Worm (Caenorhabditis elegans): ENCODE results near the gene B0454.5.
"Not testable (repeated sequence)": the region's sequence is repeated elsewhere in the genome, so short reads cannot be mapped to it uniquely, and the experiment has no call there.

The B0454.5 gene

DNA sequence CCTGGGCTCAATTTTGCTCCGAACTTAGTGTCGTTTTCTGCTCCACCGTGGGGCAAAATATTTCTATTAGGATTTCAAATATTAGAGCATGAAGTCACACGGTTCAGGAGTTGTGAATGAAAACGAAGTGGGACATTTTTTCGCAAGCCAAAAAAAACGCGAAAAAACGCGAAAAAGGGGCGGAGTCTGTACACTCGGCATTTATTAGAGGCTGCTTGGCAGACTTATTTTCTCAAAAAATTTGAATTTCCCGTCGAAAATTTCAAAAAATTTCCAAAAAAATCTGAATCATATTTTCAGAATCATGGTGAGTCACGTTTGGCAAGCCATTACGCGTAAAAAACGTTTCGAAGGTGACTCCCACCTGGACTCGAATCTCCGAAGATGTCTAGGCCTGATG is 6.2 kb upstream of the B0454.5 start, which contains the start of gene B0454.6:
B0454.6 (plus strand) TSS at position 301 of the 400 bp plus-strand sequence.
- not testable (repeated sequence) for TF ChIP-seq F13C5.2 (tag; optimal IDR thresholded peaks at IDR 0.05); ama-1 (optimal IDR thresholded peaks at IDR 0.05); B0310.2 (tag; optimal IDR thresholded peaks at IDR 0.05)

DNA sequence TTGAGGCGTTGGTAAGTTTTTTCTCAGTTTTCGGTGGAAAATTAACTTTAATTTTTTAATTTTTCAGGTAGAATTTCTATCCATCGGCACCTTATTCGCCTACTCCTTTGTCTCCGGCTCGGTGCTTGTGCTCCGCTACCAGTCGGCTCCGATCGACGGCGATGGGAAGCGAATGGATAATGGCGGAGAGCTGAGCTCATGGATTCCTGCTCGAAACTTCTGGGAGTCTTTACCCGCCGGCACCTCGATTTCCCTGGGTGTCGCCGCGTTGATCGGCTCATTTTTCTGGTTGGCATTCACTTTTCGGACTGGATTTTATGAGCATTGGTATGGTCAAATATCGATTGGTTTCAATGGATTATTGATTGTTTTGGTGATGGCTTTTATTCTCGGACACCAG is 3.7 kb upstream of the B0454.5 start:
- TF ChIP-seq tbx-11 (GFP tag; IDR thresholded peaks at IDR 0.05) = no peak
- no peak for TF ChIP-seq ceh-13 (GFP tag; optimal IDR thresholded peaks at IDR 0.05)
- TF ChIP-seq F13C5.2 (tag; optimal IDR thresholded peaks at IDR 0.05) = no peak

DNA sequence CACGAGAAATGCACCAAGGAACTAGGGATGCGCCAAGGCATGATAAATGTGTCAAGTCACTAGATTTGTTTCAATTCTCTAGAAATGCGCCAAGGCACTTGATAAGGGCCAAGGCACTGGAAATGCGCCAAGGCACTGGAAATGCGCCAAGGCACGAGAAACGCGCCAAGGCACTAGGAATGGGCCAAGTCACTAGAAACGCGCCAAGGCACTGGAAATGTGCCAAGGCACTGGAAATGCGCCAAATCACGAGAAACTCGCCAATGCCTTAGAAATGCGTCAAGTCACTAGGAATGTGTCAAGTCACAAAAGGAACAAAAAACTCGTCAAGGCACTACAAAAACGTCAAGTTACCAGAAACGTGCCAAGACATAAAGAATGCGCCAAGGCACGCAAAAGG is 2.3 kb upstream of the B0454.5 start:
- no peak for TF ChIP-seq aly-1 (tag; optimal IDR thresholded peaks at IDR 0.05)
- no peak for TF ChIP-seq ets-7 (tag; optimal IDR thresholded peaks at IDR 0.05)

DNA sequence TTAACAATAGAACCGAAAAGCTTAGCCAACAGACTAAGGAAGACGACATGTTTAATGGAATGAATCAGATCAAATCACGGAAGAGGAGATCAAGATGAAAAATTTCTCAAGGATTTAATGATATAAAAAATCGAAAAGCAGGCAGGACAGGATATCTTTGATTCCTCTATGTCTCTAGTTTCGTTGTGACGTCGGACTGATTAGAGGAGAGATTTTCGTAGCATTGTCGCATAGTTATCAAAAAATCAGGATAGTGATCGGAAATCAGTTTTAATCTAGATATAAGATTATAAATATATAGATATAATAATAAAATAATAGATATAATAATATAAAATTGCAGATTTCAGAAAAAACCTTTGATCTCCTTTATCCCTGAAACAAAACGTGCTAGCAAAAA is 4.7 kb downstream of the B0454.5 start, which contains the start of gene B0454.8:
B0454.8 (minus strand) TSS at position 101 of the 400 bp plus-strand sequence.
- TF ChIP-seq hmg-4 (GFP tag; optimal IDR thresholded peaks at IDR 0.05) (no peak), tra-4 (tag; optimal IDR thresholded peaks at IDR 0.05) (no peak), ceh-13 (GFP tag; optimal IDR thresholded peaks at IDR 0.05) (no peak), flt-1 (GFP tag; IDR thresholded peaks at IDR 0.05) (no peak), F13C5.2 (tag; optimal IDR thresholded peaks at IDR 0.05) (no peak), pes-1 (GFP tag; IDR thresholded peaks at IDR 0.05) (no peak), aly-1 (tag; optimal IDR thresholded peaks at IDR 0.05) (no peak), hnd-1 (tag; optimal IDR thresholded peaks at IDR 0.05) (no peak), ceh-36 (tag; optimal IDR thresholded peaks at IDR 0.05) (no peak), scrt-1 (GFP tag; IDR thresholded peaks at IDR 0.05) (no peak), ets-7 (tag; optimal IDR thresholded peaks at IDR 0.05) (no peak), sea-1 (GFP tag; conservative IDR thresholded peaks at IDR 0.05) (no peak), ama-1 (optimal IDR thresholded peaks at IDR 0.05) (no peak), hmbx-1 (tag; optimal IDR thresholded peaks at IDR 0.05) (no peak), B0310.2 (tag; optimal IDR thresholded peaks at IDR 0.05) (no peak), tbx-11 (GFP tag; IDR thresholded peaks at IDR 0.05) (no peak), tbx-37 (GFP tag; conservative IDR thresholded peaks at IDR 0.05) (no peak)

DNA sequence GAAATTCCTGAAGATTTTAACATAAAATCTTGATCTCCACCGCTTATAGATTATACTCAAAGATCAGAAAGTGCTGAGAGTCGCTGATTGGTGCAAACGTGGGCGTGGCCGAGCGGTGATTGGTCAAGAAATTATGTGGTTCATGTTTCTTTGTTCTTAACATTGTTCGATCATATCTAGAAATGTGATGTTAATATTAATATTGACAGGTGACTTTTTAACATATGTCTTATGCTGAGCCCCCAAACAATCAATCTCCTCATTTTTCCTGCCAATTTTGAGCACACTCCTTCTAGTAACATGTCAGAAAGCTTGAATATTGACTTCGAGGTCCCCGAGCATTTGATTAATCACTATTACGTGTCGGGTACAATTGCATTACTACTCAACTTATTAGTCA is 5.4 kb downstream of the B0454.5 start, which contains the start of gene sri-29:
sri-29 (plus strand) TSS at position 301 of the 400 bp plus-strand sequence.
- no peak for TF ChIP-seq aly-1 (tag; optimal IDR thresholded peaks at IDR 0.05)
- no peak for TF ChIP-seq sea-1 (GFP tag; conservative IDR thresholded peaks at IDR 0.05)
- TF ChIP-seq tbx-37 (GFP tag; conservative IDR thresholded peaks at IDR 0.05) = no peak
- TF ChIP-seq ceh-13 (GFP tag; optimal IDR thresholded peaks at IDR 0.05) = no peak
- no peak for TF ChIP-seq tbx-11 (GFP tag; IDR thresholded peaks at IDR 0.05)
- no peak for TF ChIP-seq scrt-1 (GFP tag; IDR thresholded peaks at IDR 0.05)
- no peak for TF ChIP-seq F13C5.2 (tag; optimal IDR thresholded peaks at IDR 0.05)
- no peak for TF ChIP-seq tra-4 (tag; optimal IDR thresholded peaks at IDR 0.05)
- no peak for TF ChIP-seq ama-1 (optimal IDR thresholded peaks at IDR 0.05)
- TF ChIP-seq pes-1 (GFP tag; IDR thresholded peaks at IDR 0.05) = no peak
- TF ChIP-seq ets-7 (tag; optimal IDR thresholded peaks at IDR 0.05) = no peak
- no peak for TF ChIP-seq hmbx-1 (tag; optimal IDR thresholded peaks at IDR 0.05)
- no peak for TF ChIP-seq ceh-36 (tag; optimal IDR thresholded peaks at IDR 0.05)
- TF ChIP-seq hmg-4 (GFP tag; optimal IDR thresholded peaks at IDR 0.05) = no peak
- no peak for TF ChIP-seq hnd-1 (tag; optimal IDR thresholded peaks at IDR 0.05)
- no peak for TF ChIP-seq flt-1 (GFP tag; IDR thresholded peaks at IDR 0.05)
- no peak for TF ChIP-seq B0310.2 (tag; optimal IDR thresholded peaks at IDR 0.05)

DNA sequence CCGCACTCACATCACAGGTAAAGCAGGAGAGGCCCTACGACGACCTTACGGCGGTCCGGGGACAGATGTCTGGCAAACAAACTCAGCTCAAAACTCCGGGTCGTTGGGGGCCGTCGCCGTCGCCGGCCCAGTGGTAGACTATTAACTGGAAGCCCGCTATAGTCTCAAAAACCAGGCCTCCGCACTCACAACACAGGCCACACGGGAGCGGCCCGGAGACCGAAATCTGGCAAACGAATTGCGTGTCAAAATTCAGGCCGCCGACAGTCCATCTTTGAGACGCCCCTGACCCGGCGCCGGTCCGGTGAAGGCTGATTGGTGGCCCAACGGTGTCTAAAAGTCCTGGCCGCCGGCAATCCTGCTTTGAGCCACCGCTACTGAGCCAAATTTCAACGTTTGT is 6.8 kb downstream of the B0454.5 start:
- TF ChIP-seq flt-1 (GFP tag; IDR thresholded peaks at IDR 0.05) (no peak), tra-4 (tag; optimal IDR thresholded peaks at IDR 0.05) (no peak)

DNA sequence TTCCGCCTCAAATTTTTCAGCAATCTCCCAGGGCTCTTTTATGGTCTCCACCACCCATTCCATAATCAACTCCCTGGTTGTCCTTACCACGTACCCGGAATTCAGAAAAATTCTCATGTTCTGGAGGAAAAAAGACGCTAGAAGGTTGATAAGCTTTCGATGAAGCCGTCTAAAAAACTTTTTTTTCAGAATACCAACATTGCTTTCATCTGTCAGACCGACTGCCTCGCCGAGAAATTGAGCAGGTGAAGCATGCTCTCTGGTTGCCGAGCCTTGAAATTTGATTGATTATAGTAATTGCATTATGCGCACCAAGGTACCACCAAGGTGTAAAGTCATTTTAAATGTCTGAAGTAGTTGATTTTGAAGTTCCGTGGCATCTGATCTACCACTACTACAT is 7.2 kb downstream of the B0454.5 start, which contains the start of gene sri-30:
sri-30 (plus strand) TSS at position 301 of the 400 bp plus-strand sequence.
- no peak for TF ChIP-seq hmg-4 (GFP tag; optimal IDR thresholded peaks at IDR 0.05)
- no peak for TF ChIP-seq ama-1 (optimal IDR thresholded peaks at IDR 0.05)
- TF ChIP-seq hnd-1 (tag; optimal IDR thresholded peaks at IDR 0.05) = no peak
- TF ChIP-seq aly-1 (tag; optimal IDR thresholded peaks at IDR 0.05) = no peak
- TF ChIP-seq tbx-11 (GFP tag; IDR thresholded peaks at IDR 0.05) = no peak
- no peak for TF ChIP-seq tra-4 (tag; optimal IDR thresholded peaks at IDR 0.05)
- no peak for TF ChIP-seq ets-7 (tag; optimal IDR thresholded peaks at IDR 0.05)

DNA sequence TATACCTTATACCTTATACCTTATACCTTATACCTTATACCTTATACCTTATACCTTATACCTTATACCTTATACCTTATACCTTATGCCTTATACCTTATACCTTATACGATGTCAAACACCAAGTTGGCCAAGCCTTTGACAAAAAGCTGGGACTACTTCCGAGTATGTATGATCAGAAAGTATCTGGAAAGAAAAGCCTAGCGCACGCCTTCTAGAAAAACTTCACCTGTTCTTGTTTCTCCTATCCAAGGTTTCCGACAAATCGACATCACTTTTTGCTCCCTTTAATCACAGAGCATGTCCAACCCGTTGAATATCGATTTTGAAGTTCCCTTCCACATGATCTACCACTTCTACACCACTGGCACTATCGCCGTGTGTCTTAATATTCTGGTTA is 9.7 kb downstream of the B0454.5 start, which contains the start of gene sri-28:
sri-28 (plus strand) TSS at position 301 of the 400 bp plus-strand sequence.
- no peak for TF ChIP-seq ets-7 (tag; optimal IDR thresholded peaks at IDR 0.05)
- no peak for TF ChIP-seq hmbx-1 (tag; optimal IDR thresholded peaks at IDR 0.05)
- TF ChIP-seq ceh-13 (GFP tag; optimal IDR thresholded peaks at IDR 0.05) = no peak
- no peak for TF ChIP-seq scrt-1 (GFP tag; IDR thresholded peaks at IDR 0.05)
- TF ChIP-seq F13C5.2 (tag; optimal IDR thresholded peaks at IDR 0.05) = no peak
- TF ChIP-seq sea-1 (GFP tag; conservative IDR thresholded peaks at IDR 0.05) = no peak
- TF ChIP-seq B0310.2 (tag; optimal IDR thresholded peaks at IDR 0.05) = no peak
- TF ChIP-seq tbx-11 (GFP tag; IDR thresholded peaks at IDR 0.05) = no peak
- no peak for TF ChIP-seq tra-4 (tag; optimal IDR thresholded peaks at IDR 0.05)
- no peak for TF ChIP-seq aly-1 (tag; optimal IDR thresholded peaks at IDR 0.05)
- no peak for TF ChIP-seq pes-1 (GFP tag; IDR thresholded peaks at IDR 0.05)
- no peak for TF ChIP-seq flt-1 (GFP tag; IDR thresholded peaks at IDR 0.05)
- TF ChIP-seq hnd-1 (tag; optimal IDR thresholded peaks at IDR 0.05) = no peak

DNA sequence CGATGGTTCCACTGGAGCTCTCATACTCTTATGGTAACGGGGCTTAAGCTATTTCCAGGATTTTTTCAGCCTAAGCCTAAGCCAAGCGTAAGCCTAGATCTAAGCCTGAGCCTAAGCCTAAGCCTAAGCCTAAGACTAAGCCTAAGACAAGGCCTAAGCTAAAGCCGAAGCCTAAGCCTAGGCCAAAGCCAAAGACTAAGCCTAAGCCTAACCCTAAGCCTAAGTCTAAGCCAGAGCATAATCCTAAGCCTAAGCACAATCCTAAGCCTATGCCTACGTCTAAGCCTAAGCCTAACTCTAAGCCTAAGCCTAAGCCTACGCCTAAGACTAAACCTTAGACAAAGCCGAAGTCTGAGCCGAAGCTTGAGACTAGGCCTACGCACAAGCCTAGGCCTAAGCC is 10.3 kb downstream of the B0454.5 start:
- peak; percentile 87 for TF ChIP-seq ceh-36 (tag; optimal IDR thresholded peaks at IDR 0.05)
- no peak for TF ChIP-seq pes-1 (GFP tag; IDR thresholded peaks at IDR 0.05)

Data from whole organism, early embryonic.